Fruit fly (Drosophila melanogaster): Measurements from ENCODE around the gene CG43438.

DNA sequence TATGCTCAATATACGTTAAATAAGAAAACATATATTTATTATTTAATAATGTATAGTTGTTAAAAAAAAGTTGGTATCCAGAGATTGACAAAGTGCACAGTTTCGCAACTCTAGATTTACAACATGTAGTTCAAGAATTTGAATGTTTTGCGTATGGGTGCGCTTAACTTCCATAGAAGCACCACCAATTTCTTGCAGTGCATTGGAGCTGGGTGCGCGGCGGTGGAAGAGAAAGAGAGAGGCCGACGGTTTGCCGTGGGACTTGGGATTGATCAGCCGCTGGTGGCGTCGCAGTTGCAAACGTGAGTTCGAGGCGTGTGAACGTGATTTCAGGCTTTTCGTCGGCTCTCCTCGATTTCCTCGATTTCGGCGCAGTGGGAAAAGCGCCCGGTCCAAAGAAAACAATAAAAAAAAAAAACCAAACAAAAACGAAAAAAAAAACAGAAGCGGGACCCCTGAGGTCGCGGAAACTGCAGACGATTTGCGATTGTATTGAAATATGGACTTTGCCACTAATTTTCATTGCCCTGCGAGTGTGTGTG is 34.4 kb upstream of the CG43438 start, which contains the start of gene spz4:
- TF ChIP-seq CTCF (optimal IDR thresholded peaks at IDR 0.05) (no peak), CG8478 (optimal IDR thresholded peaks at IDR 0.05) (no peak)
